Fruit fly (Drosophila melanogaster) whole organism, adult: ENCODE results near the gene dyl.

Source experiments
- CG33017 ChIP-seq: fragments of 200-800 bp; sonication (Bioruptor generic); optimal IDR thresholded peaks from 2 replicates; lab custom pipeline; 2018; ENCODE audit warnings: missing biosample characterization, mild to moderate bottlenecking, missing genetic modification characterization, moderate library complexity
- CG5204 ChIP-seq: fragments of 200-800 bp; sonication (Bioruptor generic); optimal IDR thresholded peaks from 2 replicates; lab custom pipeline; 2016; ENCODE audit warnings: missing biosample characterization, missing genetic modification characterization
- CG7101 ChIP-seq: fragments of 200-800 bp; sonication (Bioruptor generic); optimal IDR thresholded peaks from 2 replicates; lab custom pipeline; 2018; ENCODE audit warnings: missing biosample characterization, mild to moderate bottlenecking, missing genetic modification characterization, moderate library complexity
- Hr96 ChIP-seq: fragments of 200-800 bp; sonication (Bioruptor generic); optimal IDR thresholded peaks from 2 replicates; lab custom pipeline; 2016; ENCODE audit warnings: missing biosample characterization, missing genetic modification characterization
- Mnt ChIP-seq: fragments of 200-800 bp; sonication (Bioruptor generic); optimal IDR thresholded peaks from 2 replicates; lab custom pipeline; 2016; ENCODE audit warnings: missing biosample characterization, mild to moderate bottlenecking, missing genetic modification characterization
- bab1 ChIP-seq: fragments of 200-800 bp; sonication (Bioruptor generic); optimal IDR thresholded peaks from 3 replicates; lab custom pipeline; 2019; ENCODE audit warnings: missing biosample characterization, mild to moderate bottlenecking, missing genetic modification characterization, moderate library complexity
- ovo ChIP-seq: fragments of 200-800 bp; sonication (Bioruptor generic); optimal IDR thresholded peaks from 2 replicates; lab custom pipeline; 2016; ENCODE audit warnings: missing biosample characterization, missing genetic modification characterization

DNA sequence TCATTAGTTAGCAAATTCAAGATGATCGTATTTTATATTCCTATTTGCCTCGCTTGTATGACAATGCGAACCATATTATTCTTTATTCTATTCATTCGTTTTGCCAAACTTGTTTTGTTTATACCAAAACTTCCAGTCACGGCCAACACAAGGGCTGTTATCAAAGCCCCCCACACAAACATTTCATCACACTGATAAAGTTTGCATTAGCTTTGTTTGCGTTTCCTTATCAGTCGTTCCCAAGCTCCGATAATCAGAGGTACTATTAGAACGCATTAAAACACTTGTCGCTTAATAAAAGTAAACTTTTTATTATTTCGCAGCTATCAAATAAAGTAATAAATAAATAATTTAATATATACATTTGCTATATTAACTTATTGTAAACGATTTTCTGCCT is 13.8 kb downstream of the dyl start:
- peak; percentile 26 for TF ChIP-seq CG7101 (tag; lab: Kevin White, UChicago)
- no peak for TF ChIP-seq bab1 (GFP tag; lab: Kevin White, UChicago)
- no peak for TF ChIP-seq CG5204
- TF ChIP-seq Mnt, result no peak
- TF ChIP-seq ovo (GFP tag; lab: Kevin White, UChicago), result no peak
- TF ChIP-seq Hr96 (GFP tag; lab: Kevin White, UChicago), result no peak
- peak; percentile 54 for TF ChIP-seq CG33017 (tag; lab: Kevin White, UChicago)
